Worm (Caenorhabditis elegans): ENCODE results near the gene drp-1.

ce11 chrIV:5564293-5564692 lies 26.0 kb downstream of the drp-1 start:
- TF ChIP-seq nfya-1 (tag; optimal IDR thresholded peaks at IDR 0.05) (no peak), unc-55 (GFP tag; optimal IDR thresholded peaks at IDR 0.05) (no peak), sox-4 (tag; optimal IDR thresholded peaks at IDR 0.05) (no peak), hlh-30 (tag; optimal IDR thresholded peaks at IDR 0.05; ENCODE audit: insufficient read depth) (no peak), gmeb-2 (tag; optimal IDR thresholded peaks at IDR 0.05) (no peak), che-1 (tag; optimal IDR thresholded peaks at IDR 0.05) (no peak), ceh-34 (tag; optimal IDR thresholded peaks at IDR 0.05) (no peak), tbx-7 (tag; optimal IDR thresholded peaks at IDR 0.05) (no peak), C08G9.2 (tag; optimal IDR thresholded peaks at IDR 0.05) (no peak), ztf-16 (tag; optimal IDR thresholded peaks at IDR 0.05) (no peak), Y22D7AL.16 (tag; optimal IDR thresholded peaks at IDR 0.05) (no peak), hlh-8 (tag; optimal IDR thresholded peaks at IDR 0.05) (no peak), lim-6 (tag; optimal IDR thresholded peaks at IDR 0.05) (no peak), madf-2 (tag; optimal IDR thresholded peaks at IDR 0.05) (no peak)

Measured in whole organism, late embryonic.